Fruit fly (Drosophila melanogaster) whole organism, embryonic: ENCODE results near the gene PK1-R.
A peak's percentile ranks its signal among the peaks of the same experiment; 100 is the strongest.

Experiments used
- BEAF-32 ChIP-seq: fragments of 200-800 bp; sonication (Bioruptor generic); optimal IDR thresholded peaks from 3 replicates; lab custom pipeline; 2017; ENCODE audit warnings: missing biosample characterization, missing genetic modification characterization, mild to moderate bottlenecking, moderate library complexity, missing genetic modification reagents
- Blimp-1 ChIP-seq: fragments of 200-800 bp; sonication (Bioruptor generic); optimal IDR thresholded peaks from 3 replicates; lab custom pipeline; 2018; ENCODE audit warnings: missing biosample characterization, missing genetic modification characterization, mild to moderate bottlenecking, moderate library complexity, missing genetic modification reagents
- CG10543 ChIP-seq: fragments of 200-800 bp; sonication (Bioruptor generic); optimal IDR thresholded peaks from 3 replicates; lab custom pipeline; 2017; ENCODE audit warnings: missing biosample characterization, mild to moderate bottlenecking, missing genetic modification characterization, moderate library complexity
- CG12071 ChIP-seq: fragments of 200-800 bp; sonication (Bioruptor generic); optimal IDR thresholded peaks from 3 replicates; lab custom pipeline; 2018; ENCODE audit warnings: missing biosample characterization, mild to moderate bottlenecking, missing genetic modification characterization
- CG12744 ChIP-seq: fragments of 200-800 bp; sonication (Bioruptor generic); optimal IDR thresholded peaks from 2 replicates; lab custom pipeline; 2016; ENCODE audit warnings: missing biosample characterization, missing genetic modification characterization
- CG13287 ChIP-seq: fragments of 200-800 bp; sonication (Bioruptor generic); IDR thresholded peaks from 2 replicates; pipeline ENCODE4 v1.3.6; 2022; ENCODE audit warnings: missing biosample characterization, missing genetic modification characterization; ENCODE audit not compliant: partially characterized antibody
- CG14050 ChIP-seq: fragments of 200-800 bp; sonication (Bioruptor generic); IDR thresholded peaks from 3 replicates; pipeline ENCODE4 v1.3.6; 2022; ENCODE audit warnings: missing biosample characterization, missing genetic modification characterization
- CG1603 ChIP-seq: fragments of 200-800 bp; sonication (Bioruptor generic); optimal IDR thresholded peaks from 2 replicates; lab custom pipeline; 2019; ENCODE audit warnings: missing biosample characterization, mild to moderate bottlenecking, missing genetic modification characterization, moderate library complexity
- CG17912 ChIP-seq: fragments of 200-800 bp; sonication (Bioruptor generic); optimal IDR thresholded peaks from 2 replicates; lab custom pipeline; 2018; ENCODE audit warnings: missing biosample characterization, mild to moderate bottlenecking, missing genetic modification characterization
- CG1792 ChIP-seq: fragments of 200-800 bp; sonication (Bioruptor generic); optimal IDR thresholded peaks from 2 replicates; lab custom pipeline; 2016; ENCODE audit warnings: missing biosample characterization, missing genetic modification characterization
- CG18011 ChIP-seq: fragments of 200-800 bp; sonication (Bioruptor generic); optimal IDR thresholded peaks from 2 replicates; lab custom pipeline; 2017; ENCODE audit warnings: missing biosample characterization, missing genetic modification characterization, mild to moderate bottlenecking, moderate library complexity, missing genotype
- CG18764 ChIP-seq: fragments of 200-800 bp; sonication (Bioruptor generic); optimal IDR thresholded peaks from 3 replicates; lab custom pipeline; 2016; ENCODE audit warnings: missing biosample characterization, missing genetic modification characterization
- CG2116 ChIP-seq: fragments of 200-800 bp; sonication (Bioruptor generic); optimal IDR thresholded peaks from 3 replicates; lab custom pipeline; 2018; ENCODE audit warnings: missing biosample characterization, mild to moderate bottlenecking, missing genetic modification characterization
- CG31224 ChIP-seq: fragments of 200-800 bp; sonication (Bioruptor generic); IDR thresholded peaks from 2 replicates; pipeline ENCODE4 v1.3.6; 2022; ENCODE audit warnings: missing biosample characterization, missing genetic modification characterization
- CG31441 ChIP-seq: fragments of 200-800 bp; sonication (Bioruptor generic); IDR thresholded peaks from 2 replicates; pipeline ENCODE4 v1.3.6; 2022; ENCODE audit warnings: missing biosample characterization, missing genetic modification characterization
- CG6689 ChIP-seq: fragments of 200-800 bp; sonication (Bioruptor generic); IDR thresholded peaks from 2 replicates; pipeline ENCODE4 v1.3.6; 2022; ENCODE audit warnings: missing biosample characterization, missing genetic modification characterization
- CG6791 ChIP-seq: fragments of 200-800 bp; sonication (Bioruptor generic); IDR thresholded peaks from 3 replicates; pipeline ENCODE4 v1.3.6; 2022; ENCODE audit warnings: missing biosample characterization, missing genetic modification characterization; ENCODE audit not compliant: partially characterized antibody
- CG7839 ChIP-seq: fragments of 200-800 bp; sonication (Bioruptor generic); optimal IDR thresholded peaks from 3 replicates; lab custom pipeline; 2018; ENCODE audit warnings: missing biosample characterization, mild to moderate bottlenecking, missing genetic modification characterization, moderate library complexity
- CG8359 ChIP-seq: fragments of 200-800 bp; sonication (Bioruptor generic); optimal IDR thresholded peaks from 2 replicates; lab custom pipeline; 2017; ENCODE audit warnings: missing biosample characterization, mild to moderate bottlenecking, missing genetic modification characterization, borderline replicate concordance
- Camta ChIP-seq: fragments of 200-800 bp; sonication (Bioruptor generic); optimal IDR thresholded peaks from 2 replicates; lab custom pipeline; 2016; ENCODE audit warnings: missing biosample characterization, missing genetic modification characterization
- D19A ChIP-seq: fragments of 200-800 bp; optimal IDR thresholded peaks from 3 replicates; lab custom pipeline; 2019; ENCODE audit warnings: missing biosample characterization, mild to moderate bottlenecking, missing genetic modification characterization, moderate library complexity
- Dfd ChIP-seq, 2 experiments: fragments of >200 bp; optimal IDR thresholded peaks; 2 replicates each; lab custom pipeline; 2017; ENCODE audit warnings: missing biosample characterization in 2 of 2, missing genetic modification characterization in 2 of 2
- Fer3 ChIP-seq: fragments of 200-800 bp; sonication (Bioruptor generic); optimal IDR thresholded peaks from 2 replicates; lab custom pipeline; 2018; ENCODE audit warnings: missing biosample characterization, mild to moderate bottlenecking, missing genetic modification characterization, moderate library complexity
- Meics ChIP-seq: fragments of 200-800 bp; sonication (Bioruptor generic); optimal IDR thresholded peaks from 2 replicates; lab custom pipeline; 2017; ENCODE audit warnings: missing biosample characterization, mild to moderate bottlenecking, missing genetic modification characterization
- NC2α ChIP-seq: fragments of 200-800 bp; sonication (Bioruptor generic); optimal IDR thresholded peaks from 2 replicates; lab custom pipeline; 2016; ENCODE audit warnings: missing biosample characterization, missing genetic modification characterization
- Nf-YA ChIP-seq: fragments of 200-800 bp; sonication (Bioruptor generic); IDR thresholded peaks from 2 replicates; pipeline ENCODE4 v1.3.6; 2022; ENCODE audit warnings: missing biosample characterization, missing genetic modification characterization
- Nf-YB ChIP-seq: fragments of 200-800 bp; sonication (Bioruptor generic); optimal IDR thresholded peaks from 3 replicates; lab custom pipeline; 2019; ENCODE audit warnings: missing biosample characterization, mild to moderate bottlenecking, missing genetic modification characterization, moderate library complexity
- Oaz ChIP-seq: fragments of 200-800 bp; sonication (Bioruptor generic); IDR thresholded peaks from 2 replicates; pipeline ENCODE4 v1.3.6; 2022; ENCODE audit warnings: missing biosample characterization, missing genetic modification characterization
- Oli ChIP-seq: fragments of 200-800 bp; sonication (Bioruptor generic); optimal IDR thresholded peaks from 2 replicates; lab custom pipeline; 2018; ENCODE audit warnings: missing biosample characterization, mild to moderate bottlenecking, missing genetic modification characterization, moderate library complexity
- Rfx ChIP-seq: fragments of 200-800 bp; sonication (Bioruptor generic); IDR thresholded peaks from 2 replicates; pipeline ENCODE4 v1.3.6; 2022; ENCODE audit warnings: missing biosample characterization, missing genetic modification characterization
- Sox102F ChIP-seq: fragments of 200-800 bp; sonication (Bioruptor generic); optimal IDR thresholded peaks from 2 replicates; lab custom pipeline; 2018; ENCODE audit warnings: missing biosample characterization, mild to moderate bottlenecking, missing genetic modification characterization, moderate library complexity
- TFAM ChIP-seq: fragments of 200-800 bp; sonication (Bioruptor generic); optimal IDR thresholded peaks from 2 replicates; lab custom pipeline; 2017; ENCODE audit warnings: missing biosample characterization, missing genetic modification characterization, inconsistent platforms
- Trl ChIP-seq, 3 experiments: fragments of >200 bp in 2 of 3; fragments of 200-800 bp in 1 of 3; sonication (Bioruptor generic) in 1 of 3; optimal IDR thresholded peaks; 2 replicates in 1 of 3; 3 replicates in 2 of 3; lab custom pipeline; 2016 to 2017; ENCODE audit warnings: missing biosample characterization in 1 of 3, missing genetic modification characterization in 1 of 3
- Vsx1 ChIP-seq: fragments of 200-800 bp; sonication (Bioruptor generic); optimal IDR thresholded peaks from 2 replicates; lab custom pipeline; 2017; ENCODE audit warnings: missing biosample characterization, mild to moderate bottlenecking, missing genetic modification characterization, missing genetic modification reagents
- ab ChIP-seq: fragments of 200-800 bp; sonication (Bioruptor generic); optimal IDR thresholded peaks from 2 replicates; lab custom pipeline; 2016; ENCODE audit warnings: missing biosample characterization, missing genetic modification characterization
- btn ChIP-seq: fragments of 200-800 bp; sonication (Bioruptor generic); optimal IDR thresholded peaks from 2 replicates; lab custom pipeline; 2016; ENCODE audit warnings: missing biosample characterization, missing genetic modification characterization
- cato ChIP-seq: fragments of 200-800 bp; sonication (Bioruptor generic); optimal IDR thresholded peaks from 2 replicates; lab custom pipeline; 2016; ENCODE audit warnings: missing biosample characterization, missing genetic modification characterization, borderline replicate concordance
- chinmo ChIP-seq: fragments of 200-800 bp; sonication (Bioruptor generic); IDR thresholded peaks from 4 replicates; pipeline ENCODE4 v1.3.6; 2022; ENCODE audit warnings: missing biosample characterization, missing genetic modification characterization; ENCODE audit not compliant: partially characterized antibody
- cwo ChIP-seq: fragments of 200-800 bp; sonication (Bioruptor generic); optimal IDR thresholded peaks from 3 replicates; lab custom pipeline; 2017; ENCODE audit warnings: missing biosample characterization, missing genetic modification characterization, mild to moderate bottlenecking, moderate library complexity, missing genetic modification reagents
- dati ChIP-seq: fragments of 200-800 bp; sonication (Bioruptor generic); IDR thresholded peaks from 2 replicates; pipeline ENCODE4 v1.3.6; 2022; ENCODE audit warnings: missing biosample characterization, missing genetic modification characterization
- disco-r ChIP-seq: fragments of 200-800 bp; sonication (Bioruptor generic); optimal IDR thresholded peaks from 2 replicates; lab custom pipeline; 2016; ENCODE audit warnings: missing biosample characterization, missing genetic modification characterization
- grn ChIP-seq: fragments of 200-800 bp; sonication (Bioruptor generic); optimal IDR thresholded peaks from 3 replicates; lab custom pipeline; 2017; ENCODE audit warnings: missing biosample characterization, missing genetic modification characterization
- gro ChIP-seq: fragments of 200-800 bp; sonication (Bioruptor generic); optimal IDR thresholded peaks from 2 replicates; lab custom pipeline; 2016; ENCODE audit warnings: missing biosample characterization, missing genetic modification characterization
- hbn ChIP-seq: fragments of 200-800 bp; sonication (Bioruptor generic); IDR thresholded peaks from 2 replicates; pipeline ENCODE4 v1.3.6; 2022; ENCODE audit warnings: missing biosample characterization, missing genetic modification characterization; ENCODE audit not compliant: partially characterized antibody
- kay ChIP-seq: fragments of 200-800 bp; sonication (Bioruptor generic); optimal IDR thresholded peaks from 2 replicates; lab custom pipeline; 2016; ENCODE audit warnings: missing biosample characterization, missing genetic modification characterization
- pfk ChIP-seq: fragments of 200-800 bp; sonication (Bioruptor generic); optimal IDR thresholded peaks from 2 replicates; lab custom pipeline; 2018; ENCODE audit warnings: missing biosample characterization, mild to moderate bottlenecking, missing genetic modification characterization, moderate library complexity
- stc ChIP-seq: fragments of 200-800 bp; sonication (Bioruptor generic); IDR thresholded peaks from 2 replicates; pipeline ENCODE4 v1.3.6; 2022; ENCODE audit warnings: missing biosample characterization, missing genetic modification characterization
- tap ChIP-seq: fragments of 200-800 bp; optimal IDR thresholded peaks from 3 replicates; lab custom pipeline; 2019; ENCODE audit warnings: missing biosample characterization, mild to moderate bottlenecking, missing genetic modification characterization, moderate library complexity
- tio ChIP-seq: fragments of 200-800 bp; sonication (Bioruptor generic); optimal IDR thresholded peaks from 2 replicates; lab custom pipeline; 2017; ENCODE audit warnings: missing biosample characterization, missing genetic modification characterization, inconsistent platforms
- vnd ChIP-seq: fragments of 200-800 bp; sonication (Bioruptor generic); IDR thresholded peaks from 3 replicates; pipeline ENCODE4 v1.3.6; 2022; ENCODE audit warnings: missing biosample characterization, missing genetic modification characterization; ENCODE audit not compliant: partially characterized antibody

The PK1-R gene

DNA sequence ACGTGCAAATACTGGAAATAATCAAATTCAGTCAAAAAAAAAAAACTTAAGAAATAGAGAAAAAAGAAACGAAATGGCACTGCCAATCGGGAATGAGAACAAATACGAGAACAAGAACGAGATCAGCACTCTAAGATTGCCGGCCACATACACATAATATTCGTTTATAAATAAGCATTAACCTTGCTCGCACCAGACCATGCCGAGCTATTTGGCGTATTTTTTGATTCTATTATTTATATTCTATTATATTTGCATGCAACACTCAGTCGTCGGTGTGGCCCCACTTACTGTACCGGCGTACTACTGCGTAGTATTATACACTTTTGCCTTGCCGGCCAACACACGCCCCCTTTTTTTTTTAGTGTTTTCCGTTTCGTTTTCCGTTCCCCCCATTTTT, 32.3 kb downstream of the PK1-R start (continued):
- TF ChIP-seq tio (GFP tag; lab: Kevin White, UChicago) (no peak), vnd (no peak), CG7839 (no peak), CG14050 (GFP tag; lab: Robert Waterston, UW) (no peak), Meics (GFP tag; lab: Kevin White, UChicago) (peak; percentile 1), CG17912 (GFP tag; lab: Kevin White, UChicago) (no peak), CG8359 (GFP tag; lab: Kevin White, UChicago) (no peak), tap (tag; lab: Kevin White, UChicago) (no peak), chinmo (GFP tag; lab: Robert Waterston, UW) (peak; percentile 68; the same call in 1 of the 4 replicates), Dfd (GFP tag; optimal IDR thresholded peaks at IDR 0.05; lab: Kevin White, UChicago) (no peak), Blimp-1 (GFP tag; lab: Kevin White, UChicago) (no peak), TFAM (GFP tag; lab: Kevin White, UChicago) (no peak), Oaz (GFP tag; lab: Robert Waterston, UW) (no peak), dati (GFP tag; lab: Robert Waterston, UW) (no peak), Trl (optimal IDR thresholded peaks at IDR 0.05; lab: Kevin White, UChicago) (no peak), Trl (GFP tag; optimal IDR thresholded peaks at IDR 0.05; lab: Kevin White, UChicago) (no peak), BEAF-32 (GFP tag; lab: Kevin White, UChicago) (no peak), kay (no peak), Rfx (peak; percentile 20; the same call in 1 of the 2 replicates), CG31224 (no peak), btn (GFP tag; lab: Kevin White, UChicago) (no peak), CG10543 (GFP tag; lab: Kevin White, UChicago) (peak; percentile 45), ab (GFP tag; lab: Kevin White, UChicago) (no peak), CG6791 (GFP tag; lab: Robert Waterston, UW) (no peak), CG18764 (GFP tag; lab: Kevin White, UChicago) (no peak), Fer3 (no peak), D19A (peak; percentile 12), CG31441 (GFP tag; lab: Robert Waterston, UW) (0 out of 2 replicates have a peak, but pooled peaks have one; percentile 8), CG18011 (GFP tag; lab: Kevin White, UChicago) (no peak), CG1792 (GFP tag; lab: Kevin White, UChicago) (no peak), grn (GFP tag; lab: Kevin White, UChicago) (no peak), CG2116 (GFP tag; lab: Kevin White, UChicago) (no peak), CG1603 (no peak), Sox102F (GFP tag; lab: Kevin White, UChicago) (no peak), CG6689 (no peak), pfk (GFP tag; lab: Kevin White, UChicago) (peak; percentile 9), CG12071 (no peak), CG13287 (GFP tag; lab: Robert Waterston, UW) (no peak), disco-r (GFP tag; lab: Kevin White, UChicago) (no peak), NC2α (GFP tag; lab: Kevin White, UChicago) (no peak), cwo (peak; percentile 28), Vsx1 (GFP tag; lab: Kevin White, UChicago) (no peak), stc (GFP tag; lab: Robert Waterston, UW) (0 out of 2 replicates have a peak, but pooled peaks have one; percentile 16), Nf-YA (GFP tag; lab: Robert Waterston, UW) (no peak), CG12744 (GFP tag; lab: Kevin White, UChicago) (no peak), Nf-YB (GFP tag; lab: Kevin White, UChicago) (no peak), hbn (GFP tag; lab: Robert Waterston, UW) (no peak), cato (no peak), Camta (GFP tag; lab: Kevin White, UChicago) (no peak), Oli (no peak), gro (GFP tag; lab: Kevin White, UChicago) (no peak)
